Worm (Caenorhabditis elegans) whole organism, mixed stage, embryonic: ENCODE measurements around the gene mys-1.

ENCODE experiments used
- ceh-43 ChIP-seq: fragments of 200-800 bp; sonication (Bioruptor generic); optimal IDR thresholded peaks from 2 replicates; lab custom pipeline; 2018; ENCODE audit warnings: mild to moderate bottlenecking, missing genetic modification characterization, moderate library complexity, missing compliant biosample characterization
- lsy-2 ChIP-seq: fragments of 150-350 bp; optimal IDR thresholded peaks from 2 replicates; lab custom pipeline; 2014; ENCODE audit warnings: missing biosample characterization, missing genetic modification characterization
- nhr-12 ChIP-seq: fragments of 150-350 bp; optimal IDR thresholded peaks from 2 replicates; lab custom pipeline; 2014; ENCODE audit warnings: missing biosample characterization, missing genetic modification characterization
- nhr-76 ChIP-seq: sonication (generic microtip); optimal IDR thresholded peaks from 2 replicates; lab custom pipeline; 2017; ENCODE audit warnings: missing biosample characterization, missing genetic modification characterization
- snpc-4 ChIP-seq: fragments of 150-350 bp; optimal IDR thresholded peaks from 2 replicates; lab custom pipeline; 2014; ENCODE audit warnings: missing biosample characterization, missing genetic modification characterization
- unc-62 ChIP-seq: fragments of 150-350 bp; optimal IDR thresholded peaks from 2 replicates; lab custom pipeline; 2014; ENCODE audit warnings: missing biosample characterization, missing genetic modification reagents, missing genetic modification characterization
- ztf-11 ChIP-seq: fragments of 150-350 bp; optimal IDR thresholded peaks from 2 replicates; lab custom pipeline; 2014; ENCODE audit warnings: missing biosample characterization, missing genetic modification characterization

- TF ChIP-seq unc-62 = no peak
- TF ChIP-seq snpc-4 (tag; lab: Kevin White, UChicago) = no peak
- no peak for TF ChIP-seq ceh-43 (GFP tag; lab: Kevin White, UChicago)
- no peak for TF ChIP-seq lsy-2 (tag; lab: Kevin White, UChicago)
- TF ChIP-seq nhr-76 (tag; lab: Kevin White, UChicago) = no peak
- no peak for TF ChIP-seq ztf-11 (tag; lab: Kevin White, UChicago)
- TF ChIP-seq nhr-12 = no peak
Measured at ce11 chrV:7036475-7036874, 48.0 kb downstream of the mys-1 start, which contains the start of gene twk-11.
